Worm (Caenorhabditis elegans) whole organism, young adult: ENCODE data around the gene ZK1248.5.
A peak's percentile ranks its signal among the peaks of the same experiment; 100 is the strongest.

ENCODE experiments used
- B0035.1 ChIP-seq: sonication (generic microtip); optimal IDR thresholded peaks from 2 replicates; lab custom pipeline; 2016; ENCODE audit warnings: missing genetic modification characterization, mild to moderate bottlenecking, missing compliant biosample characterization, missing genotype, missing genetic modification reagents
- B0261.1 ChIP-seq: sonication (generic microtip); optimal IDR thresholded peaks from 2 replicates; lab custom pipeline; 2016; ENCODE audit warnings: mild to moderate bottlenecking, missing genetic modification characterization, moderate library complexity, missing compliant biosample characterization
- C06A6.2 ChIP-seq: fragments of 200-800 bp; sonication (Bioruptor generic); conservative IDR thresholded peaks from 2 replicates; pipeline ENCODE4 v1.3.6; 2022; ENCODE audit warnings: missing genetic modification characterization, missing compliant biosample characterization
- F22D6.2 ChIP-seq: sonication (generic microtip); optimal IDR thresholded peaks from 2 replicates; lab custom pipeline; 2016; ENCODE audit warnings: mild to moderate bottlenecking, missing genetic modification characterization, missing compliant biosample characterization
- F37B4.10 ChIP-seq: fragments of 200-800 bp; sonication (Bioruptor generic); IDR thresholded peaks from 2 replicates; pipeline ENCODE4 v1.3.6; 2022; ENCODE audit warnings: missing genetic modification characterization, missing compliant biosample characterization
- F49E8.2 ChIP-seq: sonication (generic microtip); optimal IDR thresholded peaks from 3 replicates; lab custom pipeline; 2017; ENCODE audit warnings: missing genetic modification characterization, mild to moderate bottlenecking, missing compliant biosample characterization, antibody characterized with exemption, moderate library complexity; ENCODE audit not compliant: insufficient read depth
- Y53G8AR.9 ChIP-seq: fragments of 200-800 bp; sonication (Bioruptor generic); conservative IDR thresholded peaks from 2 replicates; pipeline ENCODE4 v1.3.6; 2022; ENCODE audit warnings: missing genetic modification reagents, missing genetic modification characterization, missing compliant biosample characterization
- Y67H2A.10 ChIP-seq: fragments of 200-800 bp; sonication (Bioruptor generic); conservative IDR thresholded peaks from 2 replicates; pipeline ENCODE4 v1.3.6; 2022; ENCODE audit warnings: missing genetic modification reagents, missing genetic modification characterization, missing compliant biosample characterization
- ZK185.1 ChIP-seq: sonication (generic microtip); optimal IDR thresholded peaks from 2 replicates; lab custom pipeline; 2016; ENCODE audit warnings: mild to moderate bottlenecking, missing genetic modification characterization, missing compliant biosample characterization; ENCODE audit not compliant: poor library complexity, severe bottlenecking
- atf-7 ChIP-seq: sonication (generic microtip); optimal IDR thresholded peaks from 2 replicates; lab custom pipeline; 2017; ENCODE audit warnings: mild to moderate bottlenecking, missing genetic modification characterization, missing compliant biosample characterization
- attf-3 ChIP-seq: fragments of 200-800 bp; sonication (Bioruptor generic); conservative IDR thresholded peaks from 2 replicates; pipeline ENCODE4 v1.3.6; 2022; ENCODE audit warnings: missing genetic modification reagents, missing genetic modification characterization, missing compliant biosample characterization
- bed-1 ChIP-seq: fragments of 200-800 bp; sonication (Bioruptor generic); IDR thresholded peaks from 2 replicates; pipeline ENCODE4 v1.3.6; 2022; ENCODE audit warnings: missing genetic modification reagents, missing genetic modification characterization, missing compliant biosample characterization
- cebp-1 ChIP-seq, 2 experiments: fragments of 200-800 bp in 1 of 2; sonication (Bioruptor generic) in 1 of 2; sonication (generic microtip) in 1 of 2; IDR thresholded peaks in 1 of 2; optimal IDR thresholded peaks in 1 of 2; 2 replicates each; pipeline versions ENCODE4 v1.3.6 to Lab custom; 2017 to 2022; ENCODE audit warnings: missing compliant biosample characterization in 2 of 2, missing genetic modification characterization in 2 of 2, mild to moderate bottlenecking in 1 of 2, missing genetic modification reagents in 1 of 2, moderate library complexity in 1 of 2
- cebp-2 ChIP-seq: fragments of 200-800 bp; sonication (Bioruptor generic); IDR thresholded peaks from 2 replicates; pipeline ENCODE4 v1.3.6; 2022; ENCODE audit warnings: missing genetic modification characterization, missing compliant biosample characterization
- ceh-100 ChIP-seq: fragments of 200-800 bp; sonication (Bioruptor generic); IDR thresholded peaks from 2 replicates; pipeline ENCODE4 v1.3.6; 2022; ENCODE audit warnings: missing genetic modification reagents, missing genetic modification characterization, missing compliant biosample characterization
- ceh-58 ChIP-seq: fragments of 200-800 bp; sonication (Bioruptor generic); IDR thresholded peaks from 2 replicates; pipeline ENCODE4 v1.3.6; 2022; ENCODE audit warnings: missing genetic modification characterization, missing compliant biosample characterization
- chd-7 ChIP-seq: sonication (generic microtip); optimal IDR thresholded peaks from 2 replicates; lab custom pipeline; 2016; ENCODE audit warnings: mild to moderate bottlenecking, missing genetic modification characterization, moderate library complexity, missing compliant biosample characterization
- efl-1 ChIP-seq: fragments of 150-350 bp; optimal IDR thresholded peaks from 2 replicates; lab custom pipeline; 2014; ENCODE audit warnings: missing biosample characterization, missing genetic modification reagents, missing genetic modification characterization
- ekl-4 ChIP-seq: fragments of 200-800 bp; sonication (Bioruptor generic); IDR thresholded peaks from 2 replicates; pipeline ENCODE4 v1.3.6; 2022; ENCODE audit warnings: missing genetic modification reagents, missing genetic modification characterization, missing compliant biosample characterization
- hmg-20 ChIP-seq: fragments of 200-800 bp; sonication (Bioruptor generic); IDR thresholded peaks from 2 replicates; pipeline ENCODE4 v1.3.6; 2022; ENCODE audit warnings: missing genetic modification reagents, missing genetic modification characterization, missing compliant biosample characterization
- hrde-1 ChIP-seq: sonication (generic microtip); optimal IDR thresholded peaks from 2 replicates; lab custom pipeline; 2016; ENCODE audit warnings: missing genetic modification characterization, mild to moderate bottlenecking, missing compliant biosample characterization, moderate library complexity, missing genotype, missing genetic modification reagents, borderline replicate concordance
- hsf-1 ChIP-seq: fragments of 200-800 bp; sonication (Bioruptor generic); IDR thresholded peaks from 2 replicates; pipeline ENCODE4 v1.3.6; 2022; ENCODE audit warnings: missing genetic modification reagents, missing genetic modification characterization, missing compliant biosample characterization
- lag-1 ChIP-seq: fragments of 200-800 bp; sonication (Bioruptor generic); IDR thresholded peaks from 2 replicates; pipeline ENCODE4 v1.3.6; 2022; ENCODE audit warnings: missing genetic modification reagents, missing genetic modification characterization, missing compliant biosample characterization
- lin-26 ChIP-seq: fragments of 200-800 bp; sonication (Bioruptor generic); IDR thresholded peaks from 2 replicates; pipeline ENCODE4 v1.3.6; 2022; ENCODE audit warnings: missing genetic modification reagents, missing genetic modification characterization, missing compliant biosample characterization
- lsl-1 ChIP-seq: fragments of 200-800 bp; sonication (Bioruptor generic); optimal IDR thresholded peaks from 2 replicates; lab custom pipeline; 2018; ENCODE audit warnings: mild to moderate bottlenecking, missing genetic modification characterization, moderate library complexity, missing compliant biosample characterization
- madf-3 ChIP-seq: fragments of 200-800 bp; sonication (Bioruptor generic); IDR thresholded peaks from 2 replicates; pipeline ENCODE4 v1.3.6; 2022; ENCODE audit warnings: missing genetic modification reagents, missing genetic modification characterization, missing compliant biosample characterization
- nhr-27 ChIP-seq: fragments of 200-800 bp; sonication (Bioruptor generic); optimal IDR thresholded peaks from 2 replicates; lab custom pipeline; 2018; ENCODE audit warnings: mild to moderate bottlenecking, missing genetic modification characterization, moderate library complexity, missing compliant biosample characterization
- nhr-80 ChIP-seq: sonication (generic microtip); optimal IDR thresholded peaks from 2 replicates; lab custom pipeline; 2016; ENCODE audit warnings: missing genetic modification characterization, missing compliant biosample characterization
- repo-1 ChIP-seq: sonication (generic microtip); optimal IDR thresholded peaks from 2 replicates; lab custom pipeline; 2017; ENCODE audit warnings: mild to moderate bottlenecking, missing genetic modification characterization, missing compliant biosample characterization
- rpc-1 ChIP-seq, 2 experiments: fragments of 150-350 bp in 1 of 2; sonication (generic microtip) in 1 of 2; optimal IDR thresholded peaks; 2 replicates each; lab custom pipeline; 2014 to 2018; ENCODE audit warnings: missing biosample characterization in 1 of 2, missing genetic modification characterization in 1 of 2, missing genetic modification reagents in 1 of 2, missing genotype in 1 of 2
- tbp1 ChIP-seq: fragments of 200-800 bp; sonication (Bioruptor generic); optimal IDR thresholded peaks from 2 replicates; lab custom pipeline; 2018; ENCODE audit warnings: mild to moderate bottlenecking, missing genetic modification characterization, missing compliant biosample characterization
- tbx-9 ChIP-seq: sonication (generic microtip); optimal IDR thresholded peaks from 2 replicates; lab custom pipeline; 2016; ENCODE audit warnings: borderline replicate concordance, missing genetic modification characterization, inconsistent platforms, missing compliant biosample characterization
- ztf-25 ChIP-seq: fragments of 200-800 bp; sonication (Bioruptor generic); IDR thresholded peaks from 2 replicates; pipeline ENCODE4 v1.3.6; 2022; ENCODE audit warnings: missing genetic modification reagents, missing genetic modification characterization, missing compliant biosample characterization

Gene ZK1248.5

ce11 chrII:5799553-5799952 is 10.8 kb upstream of the ZK1248.5 start, which contains the start of gene K05F1.8:
TSS of gene K05F1.8 (minus strand) at chrII:5799653.
- TF ChIP-seq lsl-1 (GFP tag; lab: Kevin White, UChicago), result no peak
- TF ChIP-seq Y53G8AR.9 (GFP tag; lab: Robert Waterston, UW), result no peak
- no peak for TF ChIP-seq rpc-1 (optimal IDR thresholded peaks at IDR 0.05; lab: Kevin White, UChicago)
- TF ChIP-seq rpc-1 (tag; optimal IDR thresholded peaks at IDR 0.05; lab: Kevin White, UChicago), result no peak
- TF ChIP-seq bed-1 (GFP tag; lab: Robert Waterston, UW), result no peak
- TF ChIP-seq attf-3 (GFP tag; lab: Robert Waterston, UW), result no peak
- TF ChIP-seq hsf-1 (GFP tag; lab: Robert Waterston, UW), result no peak
- TF ChIP-seq tbx-9, result no peak
- TF ChIP-seq nhr-27 (tag; lab: Kevin White, UChicago), result no peak
- no peak for TF ChIP-seq B0035.1
- TF ChIP-seq ceh-58, result no peak
- no peak for TF ChIP-seq lag-1 (GFP tag; lab: Robert Waterston, UW)
- no peak for TF ChIP-seq repo-1 (tag; lab: Kevin White, UChicago)
- no peak for TF ChIP-seq hrde-1 (tag; lab: Kevin White, UChicago)
- TF ChIP-seq cebp-2 (GFP tag; lab: Robert Waterston, UW), result no peak
- no peak for TF ChIP-seq tbp1 (GFP tag; lab: Kevin White, UChicago)
- TF ChIP-seq C06A6.2 (GFP tag; lab: Robert Waterston, UW), result no peak
- TF ChIP-seq ztf-25 (GFP tag; lab: Robert Waterston, UW), result no peak
- TF ChIP-seq, all 124 proteins: peak for 0

DNA sequence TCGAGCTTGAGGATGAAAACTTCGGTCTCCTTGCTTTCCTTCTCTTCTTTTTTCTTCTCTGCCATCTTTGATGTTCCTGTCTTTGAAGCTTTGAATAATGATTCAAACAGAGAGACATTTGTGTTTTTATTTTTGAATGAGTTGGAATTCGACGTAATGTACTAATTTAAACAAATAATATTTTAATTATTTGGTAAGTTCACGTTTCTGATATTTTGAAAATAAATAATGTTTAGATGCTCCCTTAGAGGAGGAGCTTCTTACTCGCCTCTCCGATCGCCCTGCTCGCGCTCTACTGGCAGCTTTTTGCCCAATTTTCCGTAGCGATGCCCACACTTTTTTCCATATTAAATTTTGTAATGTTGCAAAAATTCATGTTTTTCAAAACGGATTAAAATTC is 9.2 kb upstream of the ZK1248.5 start, which contains the start of the genes K05F1.9 and K05F1.1:
K05F1.9 (minus strand) TSS at position 101 of the 400 bp plus-strand sequence.
K05F1.1 (plus strand) TSS at position 308 of the 400 bp plus-strand sequence.
- no peak for TF ChIP-seq Y67H2A.10 (GFP tag; lab: Robert Waterston, UW)
- TF ChIP-seq F37B4.10 (GFP tag; lab: Robert Waterston, UW), result no peak
- TF ChIP-seq B0261.1, result no peak
- no peak for TF ChIP-seq atf-7 (tag; lab: Kevin White, UChicago)
- TF ChIP-seq ceh-100, result no peak
- no peak for TF ChIP-seq lin-26
- TF ChIP-seq Y53G8AR.9 (GFP tag; lab: Robert Waterston, UW), result no peak
- TF ChIP-seq hsf-1 (GFP tag; lab: Robert Waterston, UW), result no peak
- TF ChIP-seq ZK185.1, result no peak
- TF ChIP-seq efl-1 (GFP tag; lab: Kevin White, UChicago), result no peak
- TF ChIP-seq hmg-20 (GFP tag; lab: Robert Waterston, UW), result no peak
- TF ChIP-seq F49E8.2, result no peak
- TF ChIP-seq chd-7 (tag; lab: Kevin White, UChicago), result no peak
- TF ChIP-seq madf-3 (GFP tag; lab: Robert Waterston, UW), result no peak
- TF ChIP-seq F22D6.2 (tag; lab: Kevin White, UChicago), result no peak

DNA sequence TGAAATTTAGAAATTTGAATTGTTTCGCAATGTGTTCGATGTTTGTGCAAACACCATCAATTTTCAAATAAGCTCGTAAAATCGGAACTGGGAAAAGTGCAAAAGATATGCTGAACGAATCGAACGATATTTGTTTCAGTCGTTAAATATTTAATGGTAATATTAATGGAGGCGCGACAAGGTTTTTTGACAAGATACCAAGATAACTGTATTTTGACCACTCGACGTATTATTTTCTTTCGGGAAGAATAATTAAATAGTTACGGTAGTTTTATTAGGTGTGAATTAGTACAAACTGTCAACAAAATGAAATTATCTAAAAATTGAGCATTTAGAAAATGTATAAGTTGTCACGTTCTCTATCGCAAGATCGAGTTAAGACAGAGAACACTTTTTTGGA is 6.0 kb upstream of the ZK1248.5 start:
- no peak for TF ChIP-seq hsf-1 (GFP tag; lab: Robert Waterston, UW)
- no peak for TF ChIP-seq chd-7 (tag; lab: Kevin White, UChicago)
- no peak for TF ChIP-seq ekl-4 (GFP tag; lab: Robert Waterston, UW)

- TF ChIP-seq cebp-1 (GFP tag; IDR thresholded peaks at IDR 0.05; lab: Robert Waterston, UW) (no peak), cebp-1 (tag; optimal IDR thresholded peaks at IDR 0.05; lab: Kevin White, UChicago) (peak; percentile 42), bed-1 (GFP tag; lab: Robert Waterston, UW) (no peak), nhr-80 (tag; lab: Kevin White, UChicago) (peak; percentile 34)
- TF ChIP-seq, all 124 proteins: peak for 2
These were observed 5.0 kb upstream of the ZK1248.5 start, which contains the start of gene K05F1.10 for ce11 chrII:5805303-5805702. TSS of gene K05F1.10 (minus strand) at chrII:5805473.
